Worm (Caenorhabditis elegans): Measurements from ENCODE around the gene dct-11.

The dct-11 gene

ce11 chrX:5837035-5837434, 2.5 kb downstream of the dct-11 start (continued):
- TF ChIP-seq ctbp-1 (GFP tag; IDR thresholded peaks at IDR 0.05) = no peak
- peak in 1 of 2 experiments; percentile 58 for TF ChIP-seq daf-16 (GFP tag; optimal IDR thresholded peaks at IDR 0.05)
- no peak for TF ChIP-seq daf-16 (tag; optimal IDR thresholded peaks at IDR 0.05)
- TF ChIP-seq nhr-48 (tag; optimal IDR thresholded peaks at IDR 0.05) = no peak
- TF ChIP-seq ceh-44 (GFP tag; IDR thresholded peaks at IDR 0.05) = no peak
- no peak for TF ChIP-seq nhr-77 (tag; optimal IDR thresholded peaks at IDR 0.05)
- peak; percentile 63 for TF ChIP-seq nhr-11 (tag; optimal IDR thresholded peaks at IDR 0.05)
- TF ChIP-seq D1046.2 (GFP tag; IDR thresholded peaks at IDR 0.05) = no peak
- no peak for TF ChIP-seq nhr-6 (tag; optimal IDR thresholded peaks at IDR 0.05)
- TF ChIP-seq lin-29 (GFP tag; IDR thresholded peaks at IDR 0.05) = no peak
- no peak for TF ChIP-seq lin-38 (GFP tag; IDR thresholded peaks at IDR 0.05)
- no peak for TF ChIP-seq zip-2 (tag; optimal IDR thresholded peaks at IDR 0.05)
- peak; percentile 31; the same call in 1 of the 2 replicates for TF ChIP-seq dmd-6 (GFP tag; IDR thresholded peaks at IDR 0.05)
- no peak for TF ChIP-seq nhr-237 (tag; optimal IDR thresholded peaks at IDR 0.05)
- TF ChIP-seq dpl-1 (GFP tag; optimal IDR thresholded peaks at IDR 0.05) = no peak
- no peak for TF ChIP-seq cey-2 (tag; optimal IDR thresholded peaks at IDR 0.05; ENCODE audit: borderline replicate concordance, insufficient read depth)
- TF ChIP-seq mxl-3 (GFP tag; optimal IDR thresholded peaks at IDR 0.05) = peak; percentile 27

- TF ChIP-seq dmd-8 (GFP tag; IDR thresholded peaks at IDR 0.05) = no peak
- TF ChIP-seq lin-29 (GFP tag; IDR thresholded peaks at IDR 0.05) = no peak
- no peak for TF ChIP-seq ama-1 (optimal IDR thresholded peaks at IDR 0.05)
- TF ChIP-seq zip-11 (GFP tag; IDR thresholded peaks at IDR 0.05) = no peak
- TF ChIP-seq aly-2 (tag; optimal IDR thresholded peaks at IDR 0.05) = no peak
- no peak for TF ChIP-seq egl-27 (tag; optimal IDR thresholded peaks at IDR 0.05)
- no peak for TF ChIP-seq lin-38 (GFP tag; IDR thresholded peaks at IDR 0.05)
- no peak for TF ChIP-seq ceh-32 (tag; optimal IDR thresholded peaks at IDR 0.05; ENCODE audit: poor library complexity)
- no peak for TF ChIP-seq daf-8 (GFP tag; IDR thresholded peaks at IDR 0.05)
- TF ChIP-seq lir-3 (tag; optimal IDR thresholded peaks at IDR 0.05) = no peak
- no peak for TF ChIP-seq daf-16 (GFP tag; optimal IDR thresholded peaks at IDR 0.05)
- no peak for TF ChIP-seq daf-16 (tag; optimal IDR thresholded peaks at IDR 0.05)
- no peak for TF ChIP-seq aha-1 (tag)
- no peak for TF ChIP-seq dpl-1 (GFP tag; optimal IDR thresholded peaks at IDR 0.05)
- no peak for TF ChIP-seq Y48G9A.11 (GFP tag; IDR thresholded peaks at IDR 0.05)
These were observed 3.1 kb downstream of the dct-11 start for ce11 chrX:5836527-5836926.

DNA sequence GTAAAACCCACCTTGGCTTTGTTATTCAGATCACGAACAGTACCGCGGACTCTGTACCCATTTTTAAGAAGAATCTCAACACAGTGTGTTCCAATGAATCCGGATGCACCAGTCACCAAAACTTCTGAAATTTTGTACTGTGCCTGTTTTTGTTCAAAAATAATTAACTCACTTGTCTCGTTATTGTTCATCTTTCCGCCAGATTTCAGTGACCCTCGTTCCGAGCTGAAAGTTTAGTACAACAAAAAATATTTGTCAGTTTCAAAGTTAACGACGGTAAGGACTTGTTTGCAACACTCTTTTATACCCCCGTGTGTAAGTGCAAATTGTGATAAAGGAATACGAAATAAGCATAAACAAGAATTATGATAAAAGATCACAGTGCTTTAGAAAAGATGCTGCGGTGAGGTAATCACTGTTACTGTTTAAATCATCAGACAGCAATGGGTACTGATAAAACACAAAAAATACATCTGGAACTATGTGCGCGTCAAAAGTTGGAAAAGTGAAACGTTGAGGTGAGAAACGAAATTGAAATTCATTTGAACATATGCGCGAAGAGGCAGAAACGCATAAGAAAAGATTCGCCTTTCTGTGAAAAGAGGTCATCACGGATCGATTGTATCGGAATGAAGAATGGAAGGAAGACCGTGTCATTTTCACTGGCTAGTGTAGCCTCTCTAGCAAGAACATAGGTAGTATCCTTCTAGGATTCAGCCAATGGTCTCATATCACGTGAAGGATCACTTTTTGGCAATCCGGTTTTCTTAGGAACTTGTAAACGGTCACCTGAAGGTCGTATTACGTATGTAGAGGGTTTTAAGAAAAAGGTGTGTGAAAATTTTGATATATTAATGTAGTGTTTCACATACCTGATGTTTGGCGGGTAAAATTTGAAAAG, 4.7 kb downstream of the dct-11 start, which contains the start of gene F13D11.4:
F13D11.4 (minus strand) TSS at position 225 of the 901 bp plus-strand sequence.
- peak; percentile 50 for TF ChIP-seq hlh-11 (tag; optimal IDR thresholded peaks at IDR 0.05)
- peak in 1 of 2 experiments; percentile 10 for TF ChIP-seq mdl-1 (tag; optimal IDR thresholded peaks at IDR 0.05)
- TF ChIP-seq nhr-111 (GFP tag; optimal IDR thresholded peaks at IDR 0.05) = no peak
- no peak for TF ChIP-seq ctbp-1 (GFP tag; IDR thresholded peaks at IDR 0.05)
- no peak for TF ChIP-seq daf-19 (GFP tag; conservative IDR thresholded peaks at IDR 0.05)
- no peak for TF ChIP-seq ztf-11 (tag; optimal IDR thresholded peaks at IDR 0.05)
- TF ChIP-seq unc-62 (GFP tag; optimal IDR thresholded peaks at IDR 0.05 in 1 of 2) = peak in 1 of 2 experiments; percentile 80
- no peak for TF ChIP-seq unc-62 (tag; optimal IDR thresholded peaks at IDR 0.05)
- no peak for TF ChIP-seq ama-1 (optimal IDR thresholded peaks at IDR 0.05)
- no peak for TF ChIP-seq egl-27 (tag; optimal IDR thresholded peaks at IDR 0.05)
- TF ChIP-seq daf-16 (GFP tag; optimal IDR thresholded peaks at IDR 0.05) = no peak
- peak; percentile 95 for TF ChIP-seq daf-16 (tag; optimal IDR thresholded peaks at IDR 0.05)
- TF ChIP-seq mxl-3 (GFP tag; optimal IDR thresholded peaks at IDR 0.05) = peak; percentile 22
- TF ChIP-seq mxl-2 (GFP tag; conservative IDR thresholded peaks at IDR 0.05) = no peak
- no peak for TF ChIP-seq lin-39 (tag; optimal IDR thresholded peaks at IDR 0.05)
- TF ChIP-seq nhr-28 (tag; optimal IDR thresholded peaks at IDR 0.05) = peak; percentile 49

Measured in whole organism, L4 larva.